Fruit fly (Drosophila melanogaster): Measurements from ENCODE around the gene CG2680.

Gene CG2680

dm6 chrX:2703693-2704092 lies 3.5 kb downstream of the CG2680 start, which contains the start of gene Ugalt (continued):
- TF ChIP-seq CG15011 (GFP tag; optimal IDR thresholded peaks at IDR 0.05) (peak; percentile 100), Mad (GFP tag; optimal IDR thresholded peaks at IDR 0.05) (peak; percentile 100), ro (GFP tag; IDR thresholded peaks at IDR 0.05) (peak; percentile 100), salm (tag; optimal IDR thresholded peaks at IDR 0.05) (peak; percentile 100), CG31224 (GFP tag; IDR thresholded peaks at IDR 0.05) (peak; percentile 100), Deaf1 (tag; optimal IDR thresholded peaks at IDR 0.05) (peak; percentile 95), az2 (GFP tag; optimal IDR thresholded peaks at IDR 0.05) (peak; percentile 100), CG6813 (GFP tag; optimal IDR thresholded peaks at IDR 0.05) (peak; percentile 100), nom (GFP tag; optimal IDR thresholded peaks at IDR 0.05) (peak; percentile 100), ftz-f1 (GFP tag; optimal IDR thresholded peaks at IDR 0.05) (peak; percentile 99), CG9609 (GFP tag; optimal IDR thresholded peaks at IDR 0.05) (peak; percentile 100), Dip3 (GFP tag; optimal IDR thresholded peaks at IDR 0.05) (peak; percentile 100), Bdp1 (GFP tag; optimal IDR thresholded peaks at IDR 0.05) (peak; percentile 98), CG12104 (GFP tag; optimal IDR thresholded peaks at IDR 0.05) (peak; percentile 100), hb (GFP tag; IDR thresholded peaks at IDR 0.05; ENCODE audit: partially characterized antibody) (no peak), CG9215 (GFP tag; IDR thresholded peaks at IDR 0.05) (peak; percentile 100), crol (GFP tag; IDR thresholded peaks at IDR 0.05) (peak; percentile 97), dan (GFP tag; IDR thresholded peaks at IDR 0.05) (peak; percentile 100), TFAM (GFP tag; optimal IDR thresholded peaks at IDR 0.05) (peak; percentile 98), Lhr (GFP tag; optimal IDR thresholded peaks at IDR 0.05) (peak; percentile 100), CG13287 (GFP tag; IDR thresholded peaks at IDR 0.05; ENCODE audit: partially characterized antibody) (peak; percentile 71), Asciz (GFP tag; optimal IDR thresholded peaks at IDR 0.05) (peak; percentile 100), Lpt (GFP tag; optimal IDR thresholded peaks at IDR 0.05) (no peak), zen (tag; optimal IDR thresholded peaks at IDR 0.05) (peak; percentile 100), CkIIα-i1 (GFP tag; IDR thresholded peaks at IDR 0.05) (peak; percentile 100), CG11093 (GFP tag; IDR thresholded peaks at IDR 0.05) (peak; percentile 100), CG1792 (GFP tag; optimal IDR thresholded peaks at IDR 0.05) (peak; percentile 100), Dbx (GFP tag; IDR thresholded peaks at IDR 0.05) (peak; percentile 100), D19A (tag; optimal IDR thresholded peaks at IDR 0.05) (peak; percentile 99), ewg (GFP tag; optimal IDR thresholded peaks at IDR 0.05) (peak; percentile 100), CG7839 (tag; optimal IDR thresholded peaks at IDR 0.05) (peak; percentile 100), sens (GFP tag) (peak; percentile 100), lbe (GFP tag; optimal IDR thresholded peaks at IDR 0.05) (peak; percentile 99), ase (GFP tag; IDR thresholded peaks at IDR 0.05) (peak; percentile 100), sd (tag; optimal IDR thresholded peaks at IDR 0.05) (peak; percentile 99), knrl (GFP tag; IDR thresholded peaks at IDR 0.05; ENCODE audit: partially characterized antibody) (0 out of 3 replicates have a peak, but pooled peaks have one; percentile 34)

DNA sequence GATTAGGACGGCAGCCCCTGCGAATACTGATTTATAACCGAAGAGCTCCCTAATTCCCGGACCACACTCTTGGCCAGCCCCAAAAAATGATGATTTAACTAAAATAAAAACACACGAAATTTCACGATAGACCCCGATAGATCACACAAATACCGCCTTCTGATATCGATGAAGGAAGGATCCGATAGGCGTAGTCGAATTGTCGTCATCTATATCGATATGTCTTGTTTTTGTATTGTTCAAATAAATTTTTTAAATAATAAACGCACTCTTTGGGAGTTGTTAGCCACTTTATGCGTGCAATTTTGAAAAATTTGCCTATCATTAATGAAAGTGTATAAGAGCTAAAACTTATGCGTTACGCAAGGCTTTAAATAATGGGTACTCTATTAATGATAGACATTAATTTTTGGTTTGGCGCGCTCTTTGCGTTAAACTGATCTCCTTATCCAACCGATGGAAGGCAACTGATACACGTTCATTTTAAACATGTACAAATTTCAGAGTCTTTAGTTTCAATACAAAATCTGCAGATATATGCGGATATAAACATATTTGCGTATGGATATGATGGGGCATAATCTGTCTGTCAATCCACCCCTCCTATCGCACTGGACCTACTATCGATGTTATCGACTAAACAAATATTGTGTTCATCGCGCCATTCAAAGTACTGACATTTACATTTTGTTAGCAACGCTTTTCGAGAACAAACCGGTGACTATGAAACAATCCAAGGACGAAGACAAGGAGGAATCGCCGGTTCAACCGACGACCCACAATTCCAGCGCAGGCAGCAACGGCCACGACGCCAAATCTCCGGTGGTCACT lies 8.9 kb downstream of the CG2680 start, which contains the start of the genes Spg7 and Lint-O:
Spg7 (minus strand) TSS at position 148 of the 831 bp plus-strand sequence.
Lint-O (plus strand) TSS at position 638 of the 831 bp plus-strand sequence.
- peak; percentile 57; the same call in 1 of the 2 replicates for TF ChIP-seq MBD-R2 (GFP tag; IDR thresholded peaks at IDR 0.05)
- TF ChIP-seq Scr (GFP tag; IDR thresholded peaks at IDR 0.05; ENCODE audit: partially characterized antibody) = peak; percentile 76
- no peak for TF ChIP-seq CG12659 (GFP tag; optimal IDR thresholded peaks at IDR 0.05)
- no peak for TF ChIP-seq CG2120 (GFP tag; optimal IDR thresholded peaks at IDR 0.05)
- peak; percentile 73 for TF ChIP-seq vnd (GFP tag; IDR thresholded peaks at IDR 0.05; ENCODE audit: partially characterized antibody)
- no peak for TF ChIP-seq Six4 (GFP tag; optimal IDR thresholded peaks at IDR 0.05)
- no peak for TF ChIP-seq CG9932 (GFP tag; IDR thresholded peaks at IDR 0.05)
- TF ChIP-seq pum (GFP tag; optimal IDR thresholded peaks at IDR 0.05) = no peak
- peak; percentile 69 for TF ChIP-seq nerfin-2 (GFP tag; IDR thresholded peaks at IDR 0.05; ENCODE audit: partially characterized antibody)
- no peak for TF ChIP-seq CG14965 (GFP tag; optimal IDR thresholded peaks at IDR 0.05; ENCODE audit: borderline replicate concordance)
- TF ChIP-seq CG2889 (GFP tag; IDR thresholded peaks at IDR 0.05) = no peak
- no peak for TF ChIP-seq CG14050 (GFP tag; IDR thresholded peaks at IDR 0.05)
- TF ChIP-seq Gug (GFP tag; IDR thresholded peaks at IDR 0.05) = no peak
- TF ChIP-seq Chrac-16 (GFP tag; optimal IDR thresholded peaks at IDR 0.05) = no peak
- no peak for TF ChIP-seq CG3065 (GFP tag; optimal IDR thresholded peaks at IDR 0.05)

Measured in whole organism, embryonic.